Worm (Caenorhabditis elegans): ENCODE measurements around the gene C23G10.5.

DNA sequence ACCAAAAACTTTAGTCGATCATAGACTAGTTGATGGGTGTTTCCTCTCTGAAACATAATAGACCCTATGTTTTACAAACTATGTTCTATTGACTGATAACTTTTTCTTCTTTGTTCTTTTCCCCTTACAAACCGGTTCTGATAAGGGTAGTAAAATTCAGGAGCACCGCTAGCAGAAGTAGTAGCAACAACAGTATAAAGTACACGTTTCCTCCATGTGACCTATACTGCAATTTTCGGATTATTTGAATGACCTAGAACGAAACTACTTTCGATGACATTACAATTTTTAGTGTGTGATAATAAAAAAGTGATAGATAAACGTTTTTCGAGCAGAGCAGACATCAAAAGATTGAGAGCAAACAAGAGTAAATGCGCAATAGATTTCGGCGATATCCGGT, 10.6 kb upstream of the C23G10.5 start:
- TF ChIP-seq ZK546.5 (tag; optimal IDR thresholded peaks at IDR 0.05) (no peak), pha-4 (tag; optimal IDR thresholded peaks at IDR 0.05) (peak; percentile 55), elt-3 (tag; optimal IDR thresholded peaks at IDR 0.05) (no peak), skn-1 (tag; optimal IDR thresholded peaks at IDR 0.05) (peak; percentile 66), elt-1 (tag; optimal IDR thresholded peaks at IDR 0.05) (no peak), unc-39 (tag; optimal IDR thresholded peaks at IDR 0.05) (no peak), R02D3.7 (tag; optimal IDR thresholded peaks at IDR 0.05) (no peak), snpc-4 (tag; optimal IDR thresholded peaks at IDR 0.05) (no peak), lin-15B (tag; optimal IDR thresholded peaks at IDR 0.05) (no peak)

Measured in whole organism, L3 larva.